Worm (Caenorhabditis elegans): ENCODE measurements around the gene M04G7.5.

- TF ChIP-seq ceh-79 (tag; optimal IDR thresholded peaks at IDR 0.05) (no peak), dpff-1 (tag; optimal IDR thresholded peaks at IDR 0.05) (no peak), nhr-90 (tag; optimal IDR thresholded peaks at IDR 0.05) (no peak), snpc-4 (GFP tag; optimal IDR thresholded peaks at IDR 0.05) (no peak), snpc-4 (tag; optimal IDR thresholded peaks at IDR 0.05) (no peak), bed-1 (GFP tag; IDR thresholded peaks at IDR 0.05) (no peak), nfya-1 (tag; optimal IDR thresholded peaks at IDR 0.05; ENCODE audit: borderline replicate concordance, insufficient read depth) (no peak), F33H1.4 (GFP tag; IDR thresholded peaks at IDR 0.05) (no peak), ztf-18 (tag; optimal IDR thresholded peaks at IDR 0.05) (no peak), egl-18 (GFP tag; IDR thresholded peaks at IDR 0.05) (no peak), C06A6.2 (GFP tag; conservative IDR thresholded peaks at IDR 0.05) (no peak), Y53G8AR.9 (GFP tag; conservative IDR thresholded peaks at IDR 0.05) (no peak)
Observed at ce11 chrIV:425995-426394, 28.9 kb upstream of the M04G7.5 start, which contains the start of gene garr-1.
